Fruit fly (Drosophila melanogaster): ENCODE measurements around the gene Plap.

DNA sequence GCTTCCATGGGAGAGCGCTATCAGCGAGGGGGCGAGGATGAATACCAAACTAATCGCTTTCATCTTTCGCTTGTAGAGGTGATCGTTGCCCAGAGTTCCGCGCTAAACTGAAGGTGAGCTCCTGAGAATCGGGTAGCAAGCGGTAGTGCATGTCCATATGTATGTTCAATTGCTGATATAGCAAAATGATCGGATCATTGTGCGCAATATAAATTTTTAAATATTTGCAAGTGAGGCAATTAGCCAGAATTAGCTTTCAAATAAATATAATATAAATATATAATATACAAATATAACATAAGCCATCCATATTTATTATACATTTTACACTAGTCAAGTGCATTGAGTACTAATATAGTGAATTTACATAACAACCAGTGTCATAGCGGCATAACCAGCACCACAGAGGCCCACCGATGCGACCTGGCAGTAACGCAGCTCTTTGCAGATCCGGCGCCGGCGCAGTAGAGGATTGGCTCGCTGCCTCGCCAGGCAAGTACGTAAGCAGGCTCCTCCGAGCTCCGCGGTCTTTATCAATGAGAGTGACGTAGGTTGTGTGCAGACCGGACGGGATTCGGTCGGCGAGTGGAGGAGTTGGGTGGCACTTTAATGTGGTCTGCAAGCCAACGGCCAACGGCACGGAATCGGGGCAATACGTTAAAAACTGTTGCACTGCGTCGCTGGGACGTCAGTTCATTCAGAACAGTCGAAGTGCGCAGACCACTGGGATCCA lies 36.0 kb downstream of the Plap start, which contains the start of the genes Iris and CG4577:
- TF ChIP-seq CTCF (optimal IDR thresholded peaks at IDR 0.05) (no peak), CG8478 (optimal IDR thresholded peaks at IDR 0.05) (no peak)
